Worm (Caenorhabditis elegans): ENCODE data around the gene M04C3.1.

DNA sequence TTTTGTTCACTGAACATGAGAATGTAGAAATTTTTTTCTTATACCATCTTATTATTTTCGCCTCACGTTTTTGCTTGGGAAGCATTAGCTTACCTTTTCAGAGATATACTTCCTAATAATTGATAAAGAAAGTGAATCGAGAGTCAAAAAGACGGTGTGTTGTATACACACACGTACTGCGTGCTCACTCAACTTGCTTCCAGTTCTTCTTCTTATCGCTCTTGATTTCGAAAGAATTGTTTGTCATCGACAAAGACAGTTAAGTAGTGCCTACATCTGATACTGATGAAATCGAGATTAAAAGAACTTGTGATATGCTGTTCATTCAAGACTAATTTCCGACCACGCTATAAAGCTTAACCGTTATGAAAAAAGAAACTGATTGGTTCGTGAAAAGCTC is 34.7 kb downstream of the M04C3.1 start, which contains the start of gene C25F9.5:
- no peak for TF ChIP-seq nhr-77 (tag; optimal IDR thresholded peaks at IDR 0.05)
- TF ChIP-seq elt-3 (tag; optimal IDR thresholded peaks at IDR 0.05): no peak
- TF ChIP-seq C34F6.9 (tag; optimal IDR thresholded peaks at IDR 0.05): no peak
- no peak for TF ChIP-seq nhr-237 (tag; optimal IDR thresholded peaks at IDR 0.05)
- no peak for TF ChIP-seq ztf-4 (tag; optimal IDR thresholded peaks at IDR 0.05)
- TF ChIP-seq elt-1 (tag; optimal IDR thresholded peaks at IDR 0.05): no peak

Data from whole organism, L2 larva.